Fruit fly (Drosophila melanogaster) whole organism, embryonic: ENCODE results near the gene Ubqn.

ENCODE experiments used
- Adf1 ChIP-seq: fragments of 200-800 bp; sonication (Bioruptor generic); IDR thresholded peaks from 2 replicates; pipeline ENCODE4 v1.3.6; 2022; ENCODE audit warnings: missing biosample characterization, missing genetic modification characterization
- BEAF-32 ChIP-seq: fragments of 200-800 bp; sonication (Bioruptor generic); optimal IDR thresholded peaks from 3 replicates; lab custom pipeline; 2017; ENCODE audit warnings: missing biosample characterization, missing genetic modification characterization, mild to moderate bottlenecking, moderate library complexity, missing genetic modification reagents
- CG10462 ChIP-seq: fragments of 200-800 bp; sonication (Bioruptor generic); optimal IDR thresholded peaks from 2 replicates; lab custom pipeline; 2016; ENCODE audit warnings: missing biosample characterization, missing genetic modification characterization
- CG10654 ChIP-seq: fragments of 200-800 bp; sonication (Bioruptor generic); optimal IDR thresholded peaks from 2 replicates; lab custom pipeline; 2016; ENCODE audit warnings: missing biosample characterization, missing genetic modification characterization
- CG11456 ChIP-seq: fragments of 200-800 bp; sonication (Bioruptor generic); IDR thresholded peaks from 3 replicates; pipeline ENCODE4 v1.3.6; 2022; ENCODE audit warnings: missing biosample characterization, missing genetic modification characterization
- CG11696 ChIP-seq: fragments of 200-800 bp; sonication (Bioruptor generic); IDR thresholded peaks from 2 replicates; pipeline ENCODE4 v1.3.6; 2022; ENCODE audit warnings: missing biosample characterization, missing genetic modification characterization
- CG14667 ChIP-seq: fragments of 200-800 bp; sonication (Bioruptor generic); IDR thresholded peaks from 2 replicates; pipeline ENCODE4 v1.3.6; 2022; ENCODE audit warnings: missing biosample characterization, missing genetic modification characterization
- CG15269 ChIP-seq: fragments of 200-800 bp; sonication (Bioruptor generic); optimal IDR thresholded peaks from 2 replicates; lab custom pipeline; 2018; ENCODE audit warnings: missing biosample characterization, mild to moderate bottlenecking, missing genetic modification characterization, moderate library complexity
- CG15696 ChIP-seq: fragments of 200-800 bp; sonication (Bioruptor generic); optimal IDR thresholded peaks from 2 replicates; lab custom pipeline; 2019; ENCODE audit warnings: missing biosample characterization, mild to moderate bottlenecking, missing genetic modification characterization, moderate library complexity
- CG17359 ChIP-seq: fragments of 200-800 bp; sonication (Bioruptor generic); optimal IDR thresholded peaks from 3 replicates; lab custom pipeline; 2018; ENCODE audit warnings: missing biosample characterization, mild to moderate bottlenecking, missing genetic modification characterization, moderate library complexity
- CG2116 ChIP-seq: fragments of 200-800 bp; sonication (Bioruptor generic); optimal IDR thresholded peaks from 3 replicates; lab custom pipeline; 2018; ENCODE audit warnings: missing biosample characterization, mild to moderate bottlenecking, missing genetic modification characterization
- CG31224 ChIP-seq: fragments of 200-800 bp; sonication (Bioruptor generic); IDR thresholded peaks from 2 replicates; pipeline ENCODE4 v1.3.6; 2022; ENCODE audit warnings: missing biosample characterization, missing genetic modification characterization
- CG3163 ChIP-seq: fragments of 200-800 bp; sonication (Bioruptor generic); optimal IDR thresholded peaks from 3 replicates; lab custom pipeline; 2016; ENCODE audit warnings: missing biosample characterization, missing genetic modification characterization
- CG32772 ChIP-seq: fragments of 200-800 bp; sonication (Bioruptor generic); IDR thresholded peaks from 2 replicates; pipeline ENCODE4 v1.3.6; 2022; ENCODE audit warnings: missing biosample characterization, missing genetic modification characterization
- CG33213 ChIP-seq: fragments of 200-800 bp; sonication (Bioruptor generic); optimal IDR thresholded peaks from 3 replicates; lab custom pipeline; 2016; ENCODE audit warnings: missing biosample characterization, missing genetic modification characterization
- CG3726 ChIP-seq: fragments of 200-800 bp; sonication (Bioruptor generic); IDR thresholded peaks from 3 replicates; pipeline ENCODE4, ENCODE4 v1.3.6; 2022; ENCODE audit warnings: missing biosample characterization, missing genetic modification characterization
- CG42726 ChIP-seq: fragments of 200-800 bp; sonication (Bioruptor generic); IDR thresholded peaks from 2 replicates; pipeline ENCODE4 v1.3.6; 2022; ENCODE audit warnings: missing biosample characterization, missing genetic modification characterization; ENCODE audit not compliant: partially characterized antibody
- CG6175 ChIP-seq: fragments of 200-800 bp; sonication (Bioruptor generic); IDR thresholded peaks from 3 replicates; pipeline ENCODE4 v1.3.6; 2022; ENCODE audit warnings: missing biosample characterization, missing genetic modification characterization
- CG7556 ChIP-seq: fragments of 200-800 bp; sonication (Bioruptor generic); optimal IDR thresholded peaks from 2 replicates; lab custom pipeline; 2017; ENCODE audit warnings: missing biosample characterization, mild to moderate bottlenecking, missing genetic modification characterization
- CG8359 ChIP-seq: fragments of 200-800 bp; sonication (Bioruptor generic); optimal IDR thresholded peaks from 2 replicates; lab custom pipeline; 2017; ENCODE audit warnings: missing biosample characterization, mild to moderate bottlenecking, missing genetic modification characterization, borderline replicate concordance
- CG8478 ChIP-seq: fragments of >200 bp; optimal IDR thresholded peaks from 2 replicates; lab custom pipeline; 2018
- CG9727 ChIP-seq: fragments of 200-800 bp; sonication (Bioruptor generic); optimal IDR thresholded peaks from 3 replicates; lab custom pipeline; 2017; ENCODE audit warnings: missing biosample characterization, mild to moderate bottlenecking, missing genetic modification characterization
- Deaf1 ChIP-seq: fragments of 200-800 bp; optimal IDR thresholded peaks from 3 replicates; lab custom pipeline; 2019; ENCODE audit warnings: missing biosample characterization, mild to moderate bottlenecking, missing genetic modification characterization, moderate library complexity
- Dek ChIP-seq: fragments of 200-800 bp; sonication (Bioruptor generic); optimal IDR thresholded peaks from 3 replicates; lab custom pipeline; 2019; ENCODE audit warnings: missing biosample characterization, mild to moderate bottlenecking, missing genetic modification characterization, moderate library complexity
- Dll ChIP-seq: fragments of 200-800 bp; sonication (Bioruptor generic); IDR thresholded peaks from 4 replicates; pipeline ENCODE4 v1.3.6; 2022; ENCODE audit warnings: missing biosample characterization, missing genetic modification characterization; ENCODE audit not compliant: partially characterized antibody
- HHEX ChIP-seq: fragments of 200-800 bp; sonication (Bioruptor generic); optimal IDR thresholded peaks from 3 replicates; lab custom pipeline; 2017; ENCODE audit warnings: missing biosample characterization, mild to moderate bottlenecking, missing genetic modification characterization, missing genetic modification reagents
- HmgD ChIP-seq: fragments of 200-800 bp; sonication (Bioruptor generic); optimal IDR thresholded peaks from 3 replicates; lab custom pipeline; 2016; ENCODE audit warnings: missing biosample characterization, missing genetic modification characterization
- Mrtf ChIP-seq: fragments of 200-800 bp; sonication (Bioruptor generic); IDR thresholded peaks from 3 replicates; pipeline ENCODE4 v1.3.6; 2022; ENCODE audit warnings: missing biosample characterization, missing genetic modification characterization
- Oli ChIP-seq: fragments of 200-800 bp; sonication (Bioruptor generic); optimal IDR thresholded peaks from 2 replicates; lab custom pipeline; 2018; ENCODE audit warnings: missing biosample characterization, mild to moderate bottlenecking, missing genetic modification characterization, moderate library complexity
- Optix ChIP-seq: fragments of 200-800 bp; sonication (Bioruptor generic); IDR thresholded peaks from 3 replicates; pipeline ENCODE4 v1.3.6; 2022; ENCODE audit warnings: missing biosample characterization, missing genetic modification characterization
- Xrp1 ChIP-seq: fragments of 200-800 bp; sonication (Bioruptor generic); IDR thresholded peaks from 2 replicates; pipeline ENCODE4 v1.3.6; 2022; ENCODE audit warnings: missing biosample characterization, missing genetic modification characterization
- ac ChIP-seq: fragments of 200-800 bp; sonication (Bioruptor generic); optimal IDR thresholded peaks from 3 replicates; lab custom pipeline; 2017; ENCODE audit warnings: missing biosample characterization, mild to moderate bottlenecking, missing genetic modification characterization
- az2 ChIP-seq: fragments of 200-800 bp; sonication (Bioruptor generic); optimal IDR thresholded peaks from 3 replicates; lab custom pipeline; 2016; ENCODE audit warnings: missing biosample characterization, missing genetic modification characterization
- cad ChIP-seq: fragments of >200 bp; optimal IDR thresholded peaks from 2 replicates; lab custom pipeline; 2017; ENCODE audit warnings: missing biosample characterization, missing genetic modification characterization
- chif ChIP-seq, 2 experiments: fragments of 200-800 bp; sonication (Bioruptor generic); optimal IDR thresholded peaks; 3 replicates each; lab custom pipeline; 2016; ENCODE audit warnings: missing biosample characterization in 2 of 2, missing genetic modification characterization in 2 of 2
- da ChIP-seq: fragments of 200-800 bp; sonication (Bioruptor generic); optimal IDR thresholded peaks from 2 replicates; lab custom pipeline; 2016; ENCODE audit warnings: missing biosample characterization, missing genetic modification characterization
- dati ChIP-seq: fragments of 200-800 bp; sonication (Bioruptor generic); IDR thresholded peaks from 2 replicates; pipeline ENCODE4 v1.3.6; 2022; ENCODE audit warnings: missing biosample characterization, missing genetic modification characterization
- dysf ChIP-seq: fragments of 200-800 bp; sonication (Bioruptor generic); IDR thresholded peaks from 3 replicates; pipeline ENCODE4 v1.3.6; 2022; ENCODE audit warnings: missing biosample characterization, missing genetic modification characterization
- emc ChIP-seq: fragments of 200-800 bp; sonication (Bioruptor generic); optimal IDR thresholded peaks from 2 replicates; lab custom pipeline; 2016; ENCODE audit warnings: missing biosample characterization, missing genetic modification characterization
- esg ChIP-seq: fragments of 200-800 bp; sonication (Bioruptor generic); conservative IDR thresholded peaks from 2 replicates; pipeline ENCODE4 v1.3.6; 2022; ENCODE audit warnings: missing biosample characterization, missing genetic modification characterization
- gfzf ChIP-seq: fragments of 200-800 bp; sonication (Bioruptor generic); optimal IDR thresholded peaks from 2 replicates; lab custom pipeline; 2016; ENCODE audit warnings: missing biosample characterization, mild to moderate bottlenecking, missing genetic modification characterization, moderate library complexity
- insv ChIP-seq, 2 experiments: fragments of 200-800 bp; sonication (Bioruptor generic); optimal IDR thresholded peaks; 3 replicates each; lab custom pipeline; 2016 to 2018; ENCODE audit warnings: missing biosample characterization in 2 of 2, missing genetic modification characterization in 2 of 2
- kay ChIP-seq: fragments of 200-800 bp; sonication (Bioruptor generic); optimal IDR thresholded peaks from 2 replicates; lab custom pipeline; 2016; ENCODE audit warnings: missing biosample characterization, missing genetic modification characterization
- oc ChIP-seq: fragments of 200-800 bp; sonication (Bioruptor generic); optimal IDR thresholded peaks from 2 replicates; lab custom pipeline; 2018; ENCODE audit warnings: missing biosample characterization, mild to moderate bottlenecking, missing genetic modification characterization, moderate library complexity
- pum ChIP-seq: fragments of 200-800 bp; sonication (Bioruptor generic); optimal IDR thresholded peaks from 2 replicates; lab custom pipeline; 2016; ENCODE audit warnings: missing biosample characterization, missing genetic modification characterization
- ro ChIP-seq: fragments of 200-800 bp; sonication (Bioruptor generic); IDR thresholded peaks from 2 replicates; pipeline ENCODE4 v1.3.6; 2022; ENCODE audit warnings: missing biosample characterization, missing genetic modification characterization
- scrt ChIP-seq: fragments of 200-800 bp; sonication (Bioruptor generic); optimal IDR thresholded peaks from 2 replicates; lab custom pipeline; 2018; ENCODE audit warnings: missing biosample characterization, mild to moderate bottlenecking, missing genetic modification characterization, moderate library complexity
- slou ChIP-seq: fragments of 200-800 bp; sonication (Bioruptor generic); optimal IDR thresholded peaks from 3 replicates; lab custom pipeline; 2016; ENCODE audit warnings: missing biosample characterization, missing genetic modification characterization
- sna ChIP-seq: fragments of 200-800 bp; sonication (Bioruptor generic); IDR thresholded peaks from 2 replicates; pipeline ENCODE4 v1.3.6; 2022; ENCODE audit warnings: missing biosample characterization, missing genetic modification characterization; ENCODE audit not compliant: partially characterized antibody
- wdn ChIP-seq: fragments of 200-800 bp; sonication (Bioruptor generic); IDR thresholded peaks from 2 replicates; pipeline ENCODE4 v1.3.6; 2022; ENCODE audit warnings: missing biosample characterization, missing genetic modification characterization
- zfh2 ChIP-seq: fragments of 200-800 bp; sonication (Bioruptor generic); optimal IDR thresholded peaks from 2 replicates; lab custom pipeline; 2016; ENCODE audit warnings: missing biosample characterization, missing genetic modification characterization

Gene Ubqn

DNA sequence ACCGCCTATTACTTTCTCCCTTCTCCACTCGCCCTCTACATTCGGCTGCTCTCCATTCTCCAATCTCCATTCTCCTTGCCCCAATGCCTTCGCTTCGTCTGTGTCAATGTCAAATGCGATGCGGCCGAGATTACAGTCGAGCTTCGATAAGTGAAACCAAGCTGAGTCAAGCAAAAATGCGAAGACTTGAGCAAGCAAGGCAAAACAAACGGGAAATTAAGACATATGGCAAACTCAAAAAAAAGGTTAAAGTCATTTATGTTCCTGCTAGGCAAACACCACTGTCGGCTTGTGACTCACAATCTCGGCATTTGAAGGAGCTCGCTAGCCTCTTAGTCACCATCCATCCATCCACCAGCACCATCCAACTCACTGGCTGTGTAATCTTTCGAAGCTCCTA is 15.2 kb upstream of the Ubqn start (continued):
- TF ChIP-seq CG11696 (GFP tag; lab: Robert Waterston, UW): peak; percentile 78
- peak; percentile 96 for TF ChIP-seq CG11456 (GFP tag; lab: Robert Waterston, UW)
- TF ChIP-seq CG10654: peak; percentile 88
- TF ChIP-seq CG14667 (GFP tag; lab: Robert Waterston, UW): peak; percentile 90
- TF ChIP-seq CG9727 (GFP tag; lab: Kevin White, UChicago): peak; percentile 95
- peak; percentile 89 for TF ChIP-seq CG3163 (GFP tag; lab: Kevin White, UChicago)
- no peak for TF ChIP-seq sna (GFP tag; lab: Robert Waterston, UW)
- TF ChIP-seq CG7556 (GFP tag; lab: Kevin White, UChicago): peak; percentile 95
- peak; percentile 98 for TF ChIP-seq pum (GFP tag; lab: Kevin White, UChicago)
- TF ChIP-seq dati: peak; percentile 79
- TF ChIP-seq esg (GFP tag; lab: Robert Waterston, UW): peak; percentile 94
- TF ChIP-seq oc (tag; lab: Kevin White, UChicago): peak; percentile 97
- TF ChIP-seq CG15269 (tag; lab: Kevin White, UChicago): peak; percentile 97
- peak; percentile 93 for TF ChIP-seq da (GFP tag; lab: Kevin White, UChicago)
- TF ChIP-seq CG8359 (GFP tag; lab: Kevin White, UChicago): peak; percentile 81
- TF ChIP-seq CG32772: peak; percentile 91
- TF ChIP-seq CG3726 (GFP tag; lab: Robert Waterston, UW): peak; percentile 90
- peak; percentile 94 for TF ChIP-seq Dek (tag; lab: Kevin White, UChicago)
- TF ChIP-seq gfzf (GFP tag; lab: Kevin White, UChicago): peak; percentile 14
- peak; percentile 78 for TF ChIP-seq emc (GFP tag; lab: Kevin White, UChicago)
- peak; percentile 74 for TF ChIP-seq CG2116 (GFP tag; lab: Kevin White, UChicago)
- TF ChIP-seq Mrtf (GFP tag; lab: Robert Waterston, UW): peak; percentile 95
- peak; percentile 97 for TF ChIP-seq Optix (GFP tag; lab: Robert Waterston, UW)
- peak; percentile 91 for TF ChIP-seq HHEX
- TF ChIP-seq Deaf1 (tag; lab: Kevin White, UChicago): peak; percentile 77
- no peak for TF ChIP-seq CG42726
- TF ChIP-seq az2: peak; percentile 98
- peak; percentile 97 for TF ChIP-seq CG15696 (tag; lab: Kevin White, UChicago)
- TF ChIP-seq CG33213 (GFP tag; lab: Kevin White, UChicago): peak; percentile 95
- peak; percentile 97 for TF ChIP-seq Xrp1 (GFP tag; lab: Robert Waterston, UW)
- TF ChIP-seq kay (GFP tag; lab: Kevin White, UChicago): peak; percentile 100
- TF ChIP-seq Dll (GFP tag; lab: Robert Waterston, UW): no peak
- peak; percentile 98 for TF ChIP-seq zfh2 (GFP tag; lab: Kevin White, UChicago)
- peak; percentile 98 for TF ChIP-seq chif (GFP tag; optimal IDR thresholded peaks at IDR 0.05; lab: Kevin White, UChicago)
- TF ChIP-seq ac: peak; percentile 89
- TF ChIP-seq CG10462 (GFP tag; lab: Kevin White, UChicago): peak; percentile 94
- peak; percentile 79 for TF ChIP-seq CG31224 (GFP tag; lab: Robert Waterston, UW)
- peak; percentile 95 for TF ChIP-seq wdn
- TF ChIP-seq Oli (tag; lab: Kevin White, UChicago): peak; percentile 96
- TF ChIP-seq slou (GFP tag; lab: Kevin White, UChicago): peak; percentile 90
- peak; percentile 87 for TF ChIP-seq scrt (GFP tag; lab: Kevin White, UChicago)
- TF ChIP-seq CG17359 (tag; lab: Kevin White, UChicago): peak; percentile 93
- peak; percentile 18 for TF ChIP-seq BEAF-32 (GFP tag; lab: Kevin White, UChicago)
- peak; percentile 86 for TF ChIP-seq ro (GFP tag; lab: Robert Waterston, UW)
- no peak for TF ChIP-seq cad (GFP tag; lab: Kevin White, UChicago)
- peak; percentile 92 for TF ChIP-seq HmgD (GFP tag; lab: Kevin White, UChicago)
- peak; percentile 89 for TF ChIP-seq CG6175 (GFP tag; lab: Robert Waterston, UW)
- TF ChIP-seq CG8478: no peak
- peak; percentile 68 for TF ChIP-seq Adf1 (GFP tag; lab: Robert Waterston, UW)
- peak; percentile 12 to 67 for TF ChIP-seq insv (GFP tag; optimal IDR thresholded peaks at IDR 0.05; lab: Kevin White, UChicago)
- peak; percentile 95 for TF ChIP-seq dysf (GFP tag; lab: Robert Waterston, UW)
